Worm (Caenorhabditis elegans) whole organism, young adult: Measurements from ENCODE around the gene fbxa-139.

Source experiments
- F33H1.4 ChIP-seq: fragments of 200-800 bp; sonication (Bioruptor generic); IDR thresholded peaks from 2 replicates; pipeline ENCODE4 v1.3.6; 2022; ENCODE audit warnings: missing genetic modification reagents, missing genetic modification characterization, missing compliant biosample characterization
- Y53G8AR.9 ChIP-seq: fragments of 200-800 bp; sonication (Bioruptor generic); conservative IDR thresholded peaks from 2 replicates; pipeline ENCODE4 v1.3.6; 2022; ENCODE audit warnings: missing genetic modification reagents, missing genetic modification characterization, missing compliant biosample characterization
- athp-1 ChIP-seq: sonication (generic microtip); optimal IDR thresholded peaks from 2 replicates; lab custom pipeline; 2017; ENCODE audit warnings: mild to moderate bottlenecking, missing genetic modification characterization, missing compliant biosample characterization
- dpl-1 ChIP-seq: fragments of 150-350 bp; optimal IDR thresholded peaks from 2 replicates; lab custom pipeline; 2014; ENCODE audit warnings: missing biosample characterization, missing genetic modification reagents, missing genetic modification characterization
- madf-8 ChIP-seq: fragments of 200-800 bp; sonication (Bioruptor generic); conservative IDR thresholded peaks from 2 replicates; pipeline ENCODE4 v1.3.6; 2022; ENCODE audit warnings: missing genetic modification reagents, missing genetic modification characterization, missing compliant biosample characterization
- nhr-90 ChIP-seq: sonication (generic microtip); optimal IDR thresholded peaks from 2 replicates; lab custom pipeline; 2016; ENCODE audit warnings: missing genotype, mild to moderate bottlenecking, missing genetic modification characterization, missing compliant biosample characterization
- rcor-1 ChIP-seq: fragments of 200-800 bp; sonication (Bioruptor generic); IDR thresholded peaks from 2 replicates; pipeline ENCODE4 v1.3.6; 2022; ENCODE audit warnings: missing genetic modification reagents, missing genetic modification characterization, missing compliant biosample characterization
- snpc-3.4 ChIP-seq: sonication (generic microtip); optimal IDR thresholded peaks from 2 replicates; lab custom pipeline; 2017; ENCODE audit warnings: missing genetic modification characterization, mild to moderate bottlenecking, missing compliant biosample characterization, antibody characterized with exemption, moderate library complexity, missing genotype, missing genetic modification reagents
- snpc-4 ChIP-seq, 5 experiments: fragments of 150-350 bp in 1 of 5; sonication (generic microtip) in 4 of 5; optimal IDR thresholded peaks; 2 replicates each; lab custom pipeline; 2014 to 2018; ENCODE audit warnings: missing genetic modification characterization in 5 of 5, missing biosample characterization in 3 of 5, antibody characterized with exemption in 2 of 5, mild to moderate bottlenecking in 2 of 5, missing compliant biosample characterization in 2 of 5, missing genotype in 2 of 5, moderate library complexity in 2 of 5, missing genetic modification reagents in 1 of 5
- sptf-2 ChIP-seq: fragments of 200-800 bp; sonication (Bioruptor generic); optimal IDR thresholded peaks from 2 replicates; lab custom pipeline; 2018; ENCODE audit warnings: mild to moderate bottlenecking, missing genetic modification characterization, missing compliant biosample characterization

DNA sequence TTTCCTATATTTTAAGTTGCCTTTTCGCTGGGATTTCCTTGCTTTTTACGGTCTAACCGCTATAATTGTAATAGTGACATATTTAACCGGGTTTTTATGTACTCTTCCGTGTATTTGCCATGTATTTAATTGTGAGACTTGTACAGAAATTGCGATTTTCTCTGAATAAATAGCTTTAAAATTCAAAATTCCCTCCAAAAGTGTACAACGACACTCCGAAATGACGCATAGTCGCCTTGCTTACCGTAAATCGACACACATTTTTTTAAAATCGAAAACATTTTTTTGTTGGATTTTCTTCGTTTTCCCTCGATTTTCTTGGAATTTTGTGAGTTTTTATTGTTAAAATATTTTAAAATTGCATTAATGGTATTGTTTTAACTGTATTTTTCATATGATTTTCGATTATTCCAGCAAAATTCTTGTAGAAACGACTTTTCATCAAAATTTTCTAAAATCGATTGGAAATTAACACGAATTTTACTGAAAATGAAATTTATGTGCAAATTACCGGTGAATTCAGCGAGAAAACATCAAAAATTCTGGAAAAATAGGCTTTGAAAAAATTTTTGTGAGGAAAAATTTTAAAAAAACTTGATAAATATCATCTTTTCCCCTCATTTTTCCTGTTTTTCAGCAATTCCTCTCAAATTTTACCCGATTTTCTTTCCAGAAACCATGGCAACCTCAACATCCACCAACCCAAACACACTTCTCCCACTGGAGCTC lies 24.6 kb downstream of the fbxa-139 start, which contains the start of gene lsm-5:
- TF ChIP-seq nhr-90 (no peak), athp-1 (tag; lab: Kevin White, UChicago) (no peak), snpc-3.4 (tag; lab: Kevin White, UChicago) (no peak), madf-8 (GFP tag; lab: Robert Waterston, UW) (no peak), rcor-1 (GFP tag; lab: Robert Waterston, UW) (no peak), dpl-1 (peak; percentile 57), F33H1.4 (GFP tag; lab: Robert Waterston, UW) (no peak), sptf-2 (GFP tag; lab: Kevin White, UChicago) (no peak), snpc-4 (GFP tag; optimal IDR thresholded peaks at IDR 0.05; lab: Kevin White, UChicago) (no peak), snpc-4 (tag; optimal IDR thresholded peaks at IDR 0.05; lab: Kevin White, UChicago) (peak in 1 of 4 experiments; percentile 25), Y53G8AR.9 (GFP tag; lab: Robert Waterston, UW) (no peak)
